Fruit fly (Drosophila melanogaster) whole organism, embryonic: ENCODE results near the gene snz.

Experiments used
- Asciz ChIP-seq: fragments of 200-800 bp; sonication (Bioruptor generic); optimal IDR thresholded peaks from 2 replicates; lab custom pipeline; 2017; ENCODE audit warnings: missing biosample characterization, mild to moderate bottlenecking, missing genetic modification characterization, missing genetic modification reagents
- Bgb ChIP-seq: fragments of 200-800 bp; sonication (Bioruptor generic); IDR thresholded peaks from 2 replicates; pipeline ENCODE4 v1.3.6; 2022; ENCODE audit warnings: missing biosample characterization, missing genetic modification characterization; ENCODE audit not compliant: partially characterized antibody
- Bteb2 ChIP-seq: fragments of 200-800 bp; sonication (Bioruptor generic); optimal IDR thresholded peaks from 2 replicates; lab custom pipeline; 2016; ENCODE audit warnings: missing biosample characterization, missing genetic modification characterization
- CG10274 ChIP-seq: fragments of 200-800 bp; sonication (Bioruptor generic); optimal IDR thresholded peaks from 3 replicates; lab custom pipeline; 2017; ENCODE audit warnings: missing biosample characterization, mild to moderate bottlenecking, missing genetic modification characterization
- CG10565 ChIP-seq: fragments of 200-800 bp; sonication (Bioruptor generic); optimal IDR thresholded peaks from 3 replicates; lab custom pipeline; 2016; ENCODE audit warnings: missing biosample characterization, mild to moderate bottlenecking, missing genetic modification characterization
- CG10654 ChIP-seq: fragments of 200-800 bp; sonication (Bioruptor generic); optimal IDR thresholded peaks from 2 replicates; lab custom pipeline; 2016; ENCODE audit warnings: missing biosample characterization, missing genetic modification characterization
- CG11398 ChIP-seq: fragments of 200-800 bp; sonication (Bioruptor generic); optimal IDR thresholded peaks from 2 replicates; lab custom pipeline; 2016; ENCODE audit warnings: missing biosample characterization, missing genetic modification characterization
- CG11456 ChIP-seq: fragments of 200-800 bp; sonication (Bioruptor generic); IDR thresholded peaks from 3 replicates; pipeline ENCODE4 v1.3.6; 2022; ENCODE audit warnings: missing biosample characterization, missing genetic modification characterization
- CG14050 ChIP-seq: fragments of 200-800 bp; sonication (Bioruptor generic); IDR thresholded peaks from 3 replicates; pipeline ENCODE4 v1.3.6; 2022; ENCODE audit warnings: missing biosample characterization, missing genetic modification characterization
- CG14860 ChIP-seq: fragments of 200-800 bp; sonication (Bioruptor generic); IDR thresholded peaks from 3 replicates; pipeline ENCODE4 v1.3.6; 2022; ENCODE audit warnings: missing biosample characterization, missing genetic modification characterization; ENCODE audit not compliant: partially characterized antibody
- CG1529 ChIP-seq: fragments of 200-800 bp; sonication (Bioruptor generic); optimal IDR thresholded peaks from 3 replicates; lab custom pipeline; 2018; ENCODE audit warnings: missing biosample characterization, missing genetic modification characterization
- CG17385 ChIP-seq: fragments of 200-800 bp; sonication (Bioruptor generic); optimal IDR thresholded peaks from 3 replicates; lab custom pipeline; 2018; ENCODE audit warnings: missing biosample characterization, mild to moderate bottlenecking, missing genetic modification characterization
- CG2678 ChIP-seq: fragments of 200-800 bp; sonication (Bioruptor generic); optimal IDR thresholded peaks from 3 replicates; lab custom pipeline; 2019; ENCODE audit warnings: missing biosample characterization, mild to moderate bottlenecking, missing genetic modification characterization, moderate library complexity
- CG4328 ChIP-seq: fragments of 200-800 bp; sonication (Bioruptor generic); optimal IDR thresholded peaks from 3 replicates; lab custom pipeline; 2017; ENCODE audit warnings: missing biosample characterization, missing genetic modification reagents, missing genetic modification characterization
- CG4730 ChIP-seq: fragments of 200-800 bp; sonication (Bioruptor generic); IDR thresholded peaks from 2 replicates; pipeline ENCODE4 v1.3.6; 2022; ENCODE audit warnings: missing biosample characterization, missing genetic modification characterization
- CG6765 ChIP-seq: fragments of 200-800 bp; sonication (Bioruptor generic); optimal IDR thresholded peaks from 3 replicates; lab custom pipeline; 2017; ENCODE audit warnings: missing biosample characterization, mild to moderate bottlenecking, missing genetic modification characterization
- CG7556 ChIP-seq: fragments of 200-800 bp; sonication (Bioruptor generic); optimal IDR thresholded peaks from 2 replicates; lab custom pipeline; 2017; ENCODE audit warnings: missing biosample characterization, mild to moderate bottlenecking, missing genetic modification characterization
- CG9215 ChIP-seq: fragments of 200-800 bp; sonication (Bioruptor generic); IDR thresholded peaks from 2 replicates; pipeline ENCODE4 v1.3.6; 2022; ENCODE audit warnings: missing biosample characterization, missing genetic modification characterization
- CG9609 ChIP-seq: fragments of 200-800 bp; sonication (Bioruptor generic); optimal IDR thresholded peaks from 3 replicates; lab custom pipeline; 2016; ENCODE audit warnings: missing biosample characterization, missing genetic modification characterization
- CG9727 ChIP-seq: fragments of 200-800 bp; sonication (Bioruptor generic); optimal IDR thresholded peaks from 3 replicates; lab custom pipeline; 2017; ENCODE audit warnings: missing biosample characterization, mild to moderate bottlenecking, missing genetic modification characterization
- Doc2 ChIP-seq: fragments of 200-800 bp; sonication (Bioruptor generic); IDR thresholded peaks from 2 replicates; pipeline ENCODE4 v1.3.6; 2022; ENCODE audit warnings: missing biosample characterization, missing genetic modification characterization
- Dref ChIP-seq: fragments of 200-800 bp; sonication (Bioruptor generic); IDR thresholded peaks from 2 replicates; pipeline ENCODE4 v1.3.6; 2022; ENCODE audit warnings: missing biosample characterization, missing genetic modification characterization
- Drgx ChIP-seq: fragments of 200-800 bp; sonication (Bioruptor generic); IDR thresholded peaks from 2 replicates; pipeline ENCODE4 v1.3.6; 2022; ENCODE audit warnings: missing biosample characterization, missing genetic modification characterization
- ERR ChIP-seq: fragments of 200-800 bp; sonication (Bioruptor generic); optimal IDR thresholded peaks from 2 replicates; lab custom pipeline; 2016; ENCODE audit warnings: missing biosample characterization, missing genetic modification characterization
- Fer1 ChIP-seq: fragments of 200-800 bp; sonication (Bioruptor generic); optimal IDR thresholded peaks from 2 replicates; lab custom pipeline; 2017; ENCODE audit warnings: missing biosample characterization, mild to moderate bottlenecking, missing genetic modification characterization
- HmgD ChIP-seq: fragments of 200-800 bp; sonication (Bioruptor generic); optimal IDR thresholded peaks from 3 replicates; lab custom pipeline; 2016; ENCODE audit warnings: missing biosample characterization, missing genetic modification characterization
- Hr51 ChIP-seq, 2 experiments: fragments of 200-800 bp; sonication (Bioruptor generic); optimal IDR thresholded peaks; 2 replicates in 1 of 2; 3 replicates in 1 of 2; lab custom pipeline; 2016 to 2018; ENCODE audit warnings: missing biosample characterization in 2 of 2, missing genetic modification characterization in 2 of 2, mild to moderate bottlenecking in 1 of 2, moderate library complexity in 1 of 2
- Hsf ChIP-seq: fragments of 200-800 bp; sonication (Bioruptor generic); optimal IDR thresholded peaks from 3 replicates; lab custom pipeline; 2016; ENCODE audit warnings: missing biosample characterization, missing genetic modification characterization
- Lim3 ChIP-seq: fragments of 200-800 bp; sonication (Bioruptor generic); IDR thresholded peaks from 2 replicates; pipeline ENCODE4 v1.3.6; 2022; ENCODE audit warnings: missing biosample characterization, missing genetic modification characterization
- Mrtf ChIP-seq: fragments of 200-800 bp; sonication (Bioruptor generic); IDR thresholded peaks from 3 replicates; pipeline ENCODE4 v1.3.6; 2022; ENCODE audit warnings: missing biosample characterization, missing genetic modification characterization
- Poxn ChIP-seq: fragments of 200-800 bp; sonication (Bioruptor generic); IDR thresholded peaks from 2 replicates; pipeline ENCODE4 v1.3.6; 2022; ENCODE audit warnings: missing biosample characterization, missing genetic modification characterization
- Spps ChIP-seq: fragments of 200-800 bp; sonication (Bioruptor generic); optimal IDR thresholded peaks from 2 replicates; lab custom pipeline; 2018; ENCODE audit warnings: missing biosample characterization, mild to moderate bottlenecking, missing genetic modification characterization
- Sry-β ChIP-seq: fragments of 200-800 bp; sonication (Bioruptor generic); optimal IDR thresholded peaks from 2 replicates; lab custom pipeline; 2018; ENCODE audit warnings: missing biosample characterization, mild to moderate bottlenecking, missing genetic modification characterization, moderate library complexity
- aop ChIP-seq: fragments of 200-800 bp; sonication (Bioruptor generic); IDR thresholded peaks from 2 replicates; pipeline ENCODE4 v1.3.6; 2022; ENCODE audit warnings: missing biosample characterization, missing genetic modification characterization
- crc ChIP-seq: fragments of 200-800 bp; sonication (Bioruptor generic); optimal IDR thresholded peaks from 2 replicates; lab custom pipeline; 2016; ENCODE audit warnings: missing biosample characterization, missing genetic modification characterization
- crol ChIP-seq: fragments of 200-800 bp; sonication (Bioruptor generic); IDR thresholded peaks from 2 replicates; pipeline ENCODE4 v1.3.6; 2022; ENCODE audit warnings: missing biosample characterization, missing genetic modification characterization
- da ChIP-seq: fragments of 200-800 bp; sonication (Bioruptor generic); optimal IDR thresholded peaks from 2 replicates; lab custom pipeline; 2016; ENCODE audit warnings: missing biosample characterization, missing genetic modification characterization
- esg ChIP-seq: fragments of 200-800 bp; sonication (Bioruptor generic); conservative IDR thresholded peaks from 2 replicates; pipeline ENCODE4 v1.3.6; 2022; ENCODE audit warnings: missing biosample characterization, missing genetic modification characterization
- eyg ChIP-seq: fragments of 200-800 bp; sonication (Bioruptor generic); optimal IDR thresholded peaks from 3 replicates; lab custom pipeline; 2016; ENCODE audit warnings: missing biosample characterization, missing genetic modification characterization
- gem ChIP-seq: fragments of 200-800 bp; sonication (Bioruptor generic); optimal IDR thresholded peaks from 2 replicates; lab custom pipeline; 2019; ENCODE audit warnings: missing biosample characterization, mild to moderate bottlenecking, missing genetic modification characterization, moderate library complexity
- hbn ChIP-seq: fragments of 200-800 bp; sonication (Bioruptor generic); IDR thresholded peaks from 2 replicates; pipeline ENCODE4 v1.3.6; 2022; ENCODE audit warnings: missing biosample characterization, missing genetic modification characterization; ENCODE audit not compliant: partially characterized antibody
- lmd ChIP-seq: fragments of 200-800 bp; sonication (Bioruptor generic); IDR thresholded peaks from 2 replicates; pipeline ENCODE4 v1.3.6; 2022; ENCODE audit warnings: missing biosample characterization, missing genetic modification characterization
- lola ChIP-seq, 3 experiments: fragments of >200 bp in 2 of 3; fragments of 200-800 bp in 1 of 3; sonication (Bioruptor generic) in 1 of 3; optimal IDR thresholded peaks; 2 replicates each; lab custom pipeline; 2017 to 2019; ENCODE audit warnings: missing biosample characterization in 3 of 3, missing genetic modification characterization in 3 of 3, mild to moderate bottlenecking in 1 of 3, moderate library complexity in 1 of 3
- org-1 ChIP-seq: fragments of 200-800 bp; sonication (Bioruptor generic); optimal IDR thresholded peaks from 2 replicates; lab custom pipeline; 2017; ENCODE audit warnings: missing biosample characterization, missing genetic modification characterization
- so ChIP-seq: fragments of 200-800 bp; sonication (Bioruptor generic); IDR thresholded peaks from 3 replicates; pipeline ENCODE4 v1.3.6; 2022; ENCODE audit warnings: missing biosample characterization, missing genetic modification characterization
- stwl ChIP-seq: fragments of 200-800 bp; sonication (Bioruptor generic); optimal IDR thresholded peaks from 3 replicates; lab custom pipeline; 2018; ENCODE audit warnings: missing biosample characterization, mild to moderate bottlenecking, missing genetic modification characterization, moderate library complexity
- ttk ChIP-seq: fragments of 200-800 bp; sonication (Bioruptor generic); IDR thresholded peaks from 2 replicates; pipeline ENCODE4 v2.1.2; 2022; ENCODE audit warnings: missing biosample characterization, missing genetic modification characterization
- zen ChIP-seq: fragments of 200-800 bp; sonication (Bioruptor generic); optimal IDR thresholded peaks from 3 replicates; lab custom pipeline; 2018; ENCODE audit warnings: missing biosample characterization, mild to moderate bottlenecking, missing genetic modification characterization, moderate library complexity

snz gene

dm6 chrX:7937588-7938481, 25.9 kb downstream of the snz start (continued):
- TF ChIP-seq Dref (GFP tag; lab: Robert Waterston, UW), result peak; percentile 14; the same call in 1 of the 2 replicates
- no peak for TF ChIP-seq aop (GFP tag; lab: Robert Waterston, UW)
- peak; percentile 64 for TF ChIP-seq Fer1 (GFP tag; lab: Kevin White, UChicago)
- peak; percentile 89 for TF ChIP-seq gem (tag; lab: Kevin White, UChicago)
- peak; percentile 87 for TF ChIP-seq CG2678
- TF ChIP-seq HmgD (GFP tag; lab: Kevin White, UChicago), result peak; percentile 44
- peak; percentile 80 for TF ChIP-seq CG4328 (GFP tag; lab: Kevin White, UChicago)
- TF ChIP-seq Drgx (GFP tag; lab: Robert Waterston, UW), result peak; percentile 82
- TF ChIP-seq Poxn (GFP tag; lab: Robert Waterston, UW), result no peak
- peak; percentile 75 for TF ChIP-seq Hsf (GFP tag; lab: Kevin White, UChicago)
- TF ChIP-seq zen (tag; lab: Kevin White, UChicago), result peak; percentile 54
- peak; percentile 89 for TF ChIP-seq CG9727 (GFP tag; lab: Kevin White, UChicago)
- TF ChIP-seq CG1529, result peak; percentile 85
- peak; percentile 38; the same call in 1 of the 3 replicates for TF ChIP-seq CG14050
- TF ChIP-seq Mrtf (GFP tag; lab: Robert Waterston, UW), result 0 out of 3 replicates have a peak, but pooled peaks have one; percentile 9
- TF ChIP-seq CG11456 (GFP tag; lab: Robert Waterston, UW), result peak; percentile 33; the same call in 1 of the 3 replicates
- peak; percentile 57 for TF ChIP-seq crc (GFP tag; lab: Kevin White, UChicago)
- peak; percentile 14; the same call in 1 of the 2 replicates for TF ChIP-seq Lim3 (GFP tag; lab: Robert Waterston, UW)
- TF ChIP-seq CG10565 (GFP tag; lab: Kevin White, UChicago), result peak; percentile 35
- TF ChIP-seq CG9609 (GFP tag; lab: Kevin White, UChicago), result peak; percentile 88
- peak; percentile 25 for TF ChIP-seq ERR (GFP tag; lab: Kevin White, UChicago)
- TF ChIP-seq CG17385 (GFP tag; lab: Kevin White, UChicago), result peak; percentile 73
- TF ChIP-seq eyg (GFP tag; lab: Kevin White, UChicago), result peak; percentile 71
- TF ChIP-seq Sry-β (GFP tag; lab: Kevin White, UChicago), result peak; percentile 47
- peak; percentile 76 for TF ChIP-seq CG11398
- no peak; the same call in 1 of the 2 replicates for TF ChIP-seq Bgb (GFP tag; lab: Robert Waterston, UW)
- TF ChIP-seq ttk (GFP tag; lab: Robert Waterston, UW), result peak; percentile 80
- TF ChIP-seq Hr51 (GFP tag; optimal IDR thresholded peaks at IDR 0.05; lab: Kevin White, UChicago), result peak; percentile 50 to 82
- no peak for TF ChIP-seq Bteb2 (GFP tag; lab: Kevin White, UChicago)
- TF ChIP-seq CG6765, result no peak
- TF ChIP-seq stwl, result no peak
- TF ChIP-seq Spps, result peak; percentile 54
- TF ChIP-seq lmd (GFP tag; lab: Robert Waterston, UW), result peak; percentile 84
- TF ChIP-seq Doc2 (GFP tag; lab: Robert Waterston, UW), result no peak
- peak; percentile 76 for TF ChIP-seq esg (GFP tag; lab: Robert Waterston, UW)
- no peak for TF ChIP-seq hbn (GFP tag; lab: Robert Waterston, UW)
- peak; percentile 88 for TF ChIP-seq da
- peak; percentile 85 for TF ChIP-seq org-1 (GFP tag; lab: Kevin White, UChicago)
- no peak for TF ChIP-seq CG14860 (GFP tag; lab: Robert Waterston, UW)
- peak; percentile 56 for TF ChIP-seq CG4730 (GFP tag; lab: Robert Waterston, UW)
- peak in 1 of 3 experiments; percentile 92 for TF ChIP-seq lola (GFP tag; optimal IDR thresholded peaks at IDR 0.05; lab: Kevin White, UChicago)
- TF ChIP-seq crol, result peak; percentile 74
- TF ChIP-seq CG10654 (GFP tag; lab: Kevin White, UChicago), result peak; percentile 72
- peak; percentile 66 for TF ChIP-seq CG10274
- peak; percentile 68 for TF ChIP-seq Asciz (GFP tag; lab: Kevin White, UChicago)
- TF ChIP-seq so (GFP tag; lab: Robert Waterston, UW), result peak; percentile 59; the same call in 1 of the 3 replicates
- TF ChIP-seq CG7556, result peak; percentile 89
- peak; percentile 36; the same call in 1 of the 2 replicates for TF ChIP-seq CG9215 (GFP tag; lab: Robert Waterston, UW)
